Worm (Caenorhabditis elegans): ENCODE measurements around the gene Y4C6B.7.

DNA sequence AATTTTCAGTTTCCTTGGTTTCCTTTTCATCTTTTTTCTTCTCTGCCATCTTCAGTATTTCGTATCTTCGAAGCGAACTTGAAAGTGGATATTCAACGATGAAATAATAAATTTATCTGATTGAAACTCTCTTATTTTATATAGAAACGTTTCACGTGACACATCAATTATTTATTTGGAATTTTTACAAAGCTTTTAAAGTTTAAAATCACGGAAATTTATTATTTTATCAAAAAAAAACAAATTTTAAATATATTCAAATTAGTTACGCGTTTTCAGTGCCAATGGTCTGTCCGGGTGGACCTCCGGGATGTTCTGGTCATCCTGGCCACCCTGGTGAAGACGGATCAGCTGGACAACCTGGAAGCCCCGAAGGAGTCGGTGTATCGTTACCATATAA lies 50.2 kb downstream of the Y4C6B.7 start, which contains the start of gene ZK354.7:
- no peak for TF ChIP-seq pha-4 (tag; optimal IDR thresholded peaks at IDR 0.05)
- no peak for TF ChIP-seq unc-55 (GFP tag; optimal IDR thresholded peaks at IDR 0.05)
- no peak for TF ChIP-seq pqm-1 (tag; optimal IDR thresholded peaks at IDR 0.05)
- no peak for TF ChIP-seq ahr-1 (tag; optimal IDR thresholded peaks at IDR 0.05)
- TF ChIP-seq ama-1 (optimal IDR thresholded peaks at IDR 0.05): no peak
- TF ChIP-seq odd-2 (tag; optimal IDR thresholded peaks at IDR 0.05): no peak
- TF ChIP-seq fkh-10 (GFP tag; optimal IDR thresholded peaks at IDR 0.05): no peak
- no peak for TF ChIP-seq che-1 (tag; optimal IDR thresholded peaks at IDR 0.05)

Measured in whole organism, late embryonic.